Fruit fly (Drosophila melanogaster) whole organism, prepupa: ENCODE results near the gene tex.

Source experiments
- Blimp-1 ChIP-seq: fragments of 200-800 bp; sonication (Bioruptor generic); optimal IDR thresholded peaks from 3 replicates; lab custom pipeline; 2017; ENCODE audit warnings: missing biosample characterization, missing genetic modification characterization, mild to moderate bottlenecking, moderate library complexity, missing genetic modification reagents
- CG10669 ChIP-seq: fragments of 200-800 bp; sonication (Bioruptor generic); optimal IDR thresholded peaks from 3 replicates; lab custom pipeline; 2018; ENCODE audit warnings: missing biosample characterization, mild to moderate bottlenecking, missing genetic modification characterization, moderate library complexity
- CG3919 ChIP-seq: fragments of 200-800 bp; sonication (Bioruptor generic); optimal IDR thresholded peaks from 3 replicates; lab custom pipeline; 2016; ENCODE audit warnings: missing biosample characterization, missing genetic modification characterization
- CG6163 ChIP-seq: fragments of 200-800 bp; sonication (Bioruptor generic); IDR thresholded peaks from 3 replicates; pipeline ENCODE4 v1.3.6; 2022; ENCODE audit warnings: missing biosample characterization, missing genetic modification characterization
- CG8119 ChIP-seq: fragments of 200-800 bp; sonication (Bioruptor generic); IDR thresholded peaks from 3 replicates; pipeline ENCODE4 v1.3.6; 2022; ENCODE audit warnings: missing biosample characterization, missing genetic modification characterization
- Hr38 ChIP-seq: sonication (Bioruptor generic); optimal IDR thresholded peaks from 2 replicates; lab custom pipeline; 2016; ENCODE audit warnings: missing biosample characterization, missing genetic modification characterization
- Hr39 ChIP-seq: fragments of 200-800 bp; sonication (Bioruptor generic); optimal IDR thresholded peaks from 2 replicates; lab custom pipeline; 2016; ENCODE audit warnings: missing biosample characterization, missing genetic modification characterization
- dac ChIP-seq: fragments of 200-800 bp; sonication (Bioruptor generic); optimal IDR thresholded peaks from 2 replicates; lab custom pipeline; 2017; ENCODE audit warnings: missing biosample characterization, mild to moderate bottlenecking, missing genetic modification characterization
- pdm3 ChIP-seq: fragments of 200-800 bp; sonication (Bioruptor generic); optimal IDR thresholded peaks from 3 replicates; lab custom pipeline; 2016; ENCODE audit warnings: missing biosample characterization, missing genetic modification characterization
- topi ChIP-seq: fragments of 200-800 bp; sonication (Bioruptor generic); optimal IDR thresholded peaks from 3 replicates; lab custom pipeline; 2016; ENCODE audit warnings: missing biosample characterization, missing genetic modification characterization

- TF ChIP-seq Hr39 = no peak
- TF ChIP-seq CG8119 (GFP tag; lab: Robert Waterston, UW) = no peak
- no peak for TF ChIP-seq pdm3 (GFP tag; lab: Kevin White, UChicago)
- no peak for TF ChIP-seq Hr38 (GFP tag; lab: Kevin White, UChicago)
- no peak for TF ChIP-seq CG10669 (GFP tag; lab: Kevin White, UChicago)
- TF ChIP-seq CG3919 (GFP tag; lab: Kevin White, UChicago) = no peak
- no peak for TF ChIP-seq dac (GFP tag; lab: Kevin White, UChicago)
- TF ChIP-seq topi (GFP tag; lab: Kevin White, UChicago) = no peak
- no peak for TF ChIP-seq CG6163 (GFP tag; lab: Robert Waterston, UW)
- TF ChIP-seq Blimp-1 (GFP tag; lab: Kevin White, UChicago) = no peak
These were observed 20.7 kb downstream of the tex start, which contains the start of gene Nazo for dm6 chr3R:8287697-8288096.
